Worm (Caenorhabditis elegans) whole organism, L1 larva: Measurements from ENCODE around the gene Y15E3A.5.

Source experiments
- egl-27 ChIP-seq, 2 experiments: fragments of 150-350 bp in 1 of 2; sonication (generic microtip); optimal IDR thresholded peaks; 3 replicates each; lab custom pipeline; 2017 to 2018; ENCODE audit warnings: missing biosample characterization in 2 of 2, missing genetic modification characterization in 2 of 2, missing genetic modification reagents in 2 of 2
- pax-3 ChIP-seq: fragments of 200-800 bp; sonication (Bioruptor generic); optimal IDR thresholded peaks from 2 replicates; lab custom pipeline; 2018; ENCODE audit warnings: mild to moderate bottlenecking, missing genetic modification characterization, moderate library complexity, missing compliant biosample characterization
- unc-130 ChIP-seq: fragments of 150-350 bp; optimal IDR thresholded peaks from 2 replicates; lab custom pipeline; 2017; ENCODE audit warnings: missing biosample characterization, missing genetic modification characterization, inconsistent platforms
- unc-62 ChIP-seq: fragments of 150-350 bp; optimal IDR thresholded peaks from 2 replicates; lab custom pipeline; 2014; ENCODE audit warnings: missing biosample characterization, missing genetic modification reagents, missing genetic modification characterization

DNA sequence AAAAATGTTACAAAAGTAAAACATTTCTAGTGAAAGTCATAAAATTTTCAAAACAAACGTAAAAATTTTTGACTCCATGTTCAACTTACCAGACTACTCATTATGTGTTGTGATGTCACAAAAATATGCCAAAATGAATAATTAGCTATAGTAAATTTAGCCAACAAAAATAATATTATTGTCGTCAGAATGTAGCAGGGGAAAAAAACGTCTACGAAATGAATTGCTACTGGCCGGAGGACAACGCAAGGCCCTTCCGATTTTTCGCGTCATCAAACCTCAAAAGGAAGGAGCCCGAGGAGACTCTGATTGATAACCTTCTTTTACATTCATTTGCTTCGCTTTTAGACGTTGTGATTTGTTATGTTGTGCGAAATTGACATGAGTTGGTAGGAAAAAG is 37.5 kb upstream of the Y15E3A.5 start, which contains the start of gene ser-2:
- TF ChIP-seq pax-3 (tag; lab: Kevin White, UChicago) (no peak), unc-130 (tag; lab: Kevin White, UChicago) (no peak), egl-27 (tag; optimal IDR thresholded peaks at IDR 0.05; lab: Kevin White, UChicago) (no peak), unc-62 (GFP tag; lab: Kevin White, UChicago) (no peak)
